Fruit fly (Drosophila melanogaster): ENCODE results near the gene MSBP.

dm6 chrX:15888763-15889162, 1.1 kb downstream of the MSBP start:
- no peak for TF ChIP-seq eg (GFP tag; IDR thresholded peaks at IDR 0.05)
- no peak for TF ChIP-seq esn (GFP tag; optimal IDR thresholded peaks at IDR 0.05)
- no peak for TF ChIP-seq svp (GFP tag)
- TF ChIP-seq Gug (GFP tag; IDR thresholded peaks at IDR 0.05), result no peak
- TF ChIP-seq salr (GFP tag; optimal IDR thresholded peaks at IDR 0.05), result no peak
- no peak for TF ChIP-seq CG15336 (GFP tag; IDR thresholded peaks at IDR 0.05)
- TF ChIP-seq Hr39 (GFP tag; optimal IDR thresholded peaks at IDR 0.05), result no peak
- TF ChIP-seq spab (GFP tag; optimal IDR thresholded peaks at IDR 0.05), result no peak
- no peak for TF ChIP-seq CG11902 (GFP tag; optimal IDR thresholded peaks at IDR 0.05)
- TF ChIP-seq CG7368 (GFP tag; optimal IDR thresholded peaks at IDR 0.05), result no peak
- no peak for TF ChIP-seq acj6 (GFP tag; optimal IDR thresholded peaks at IDR 0.05)
